Worm (Caenorhabditis elegans): ENCODE data around the gene cdh-8.

cdh-8 gene

ce11 chrIV:379605-380004, 40.0 kb downstream of the cdh-8 start:
- no peak for TF ChIP-seq lsy-27 (tag; optimal IDR thresholded peaks at IDR 0.05; ENCODE audit: borderline replicate concordance, insufficient read depth)
- TF ChIP-seq B0336.3 (GFP tag; IDR thresholded peaks at IDR 0.05), result no peak
- no peak for TF ChIP-seq egrh-3 (GFP tag; IDR thresholded peaks at IDR 0.05)
- TF ChIP-seq T07F8.4 (tag; optimal IDR thresholded peaks at IDR 0.05), result no peak
- TF ChIP-seq repo-1 (tag; optimal IDR thresholded peaks at IDR 0.05), result no peak
- TF ChIP-seq ztf-3 (GFP tag; optimal IDR thresholded peaks at IDR 0.05), result no peak
- TF ChIP-seq somi-1 (GFP tag; optimal IDR thresholded peaks at IDR 0.05), result no peak
- no peak for TF ChIP-seq let-526 (GFP tag; IDR thresholded peaks at IDR 0.05)
- TF ChIP-seq Y95B8A.8 (GFP tag; IDR thresholded peaks at IDR 0.05), result no peak
- no peak for TF ChIP-seq lin-26 (GFP tag; IDR thresholded peaks at IDR 0.05)
- no peak for TF ChIP-seq Y53F4B.3 (GFP tag; IDR thresholded peaks at IDR 0.05)
- no peak for TF ChIP-seq hrde-1 (tag; optimal IDR thresholded peaks at IDR 0.05; ENCODE audit: borderline replicate concordance)
- no peak for TF ChIP-seq mes-4 (tag; optimal IDR thresholded peaks at IDR 0.05)
- no peak for TF ChIP-seq nhr-80 (tag; optimal IDR thresholded peaks at IDR 0.05)
- no peak for TF ChIP-seq lir-1 (GFP tag; conservative IDR thresholded peaks at IDR 0.05)
- no peak for TF ChIP-seq B0035.1 (tag; optimal IDR thresholded peaks at IDR 0.05)
- no peak for TF ChIP-seq mel-28 (tag; optimal IDR thresholded peaks at IDR 0.05; ENCODE audit: borderline replicate concordance)
- TF ChIP-seq Y67H2A.10 (GFP tag; conservative IDR thresholded peaks at IDR 0.05), result no peak
- TF ChIP-seq F23B12.7 (tag; optimal IDR thresholded peaks at IDR 0.05; ENCODE audit: insufficient read depth), result no peak
- no peak for TF ChIP-seq lag-1 (GFP tag; IDR thresholded peaks at IDR 0.05)
- no peak for TF ChIP-seq F55B11.4 (tag; optimal IDR thresholded peaks at IDR 0.05; ENCODE audit: borderline replicate concordance, insufficient read depth)
- TF ChIP-seq ceh-79 (tag; optimal IDR thresholded peaks at IDR 0.05), result no peak
- no peak for TF ChIP-seq zim-3 (tag; optimal IDR thresholded peaks at IDR 0.05)
- no peak for TF ChIP-seq B0019.2 (GFP tag; conservative IDR thresholded peaks at IDR 0.05)
- TF ChIP-seq ceh-91 (GFP tag; IDR thresholded peaks at IDR 0.05), result peak; percentile 41; the same call in 1 of the 2 replicates
- TF ChIP-seq F52B5.7 (tag; optimal IDR thresholded peaks at IDR 0.05), result no peak
- peak; percentile 15; the same call in 1 of the 2 replicates for TF ChIP-seq mcd-1 (GFP tag; IDR thresholded peaks at IDR 0.05)
- no peak for TF ChIP-seq F39B2.1 (GFP tag; IDR thresholded peaks at IDR 0.05)
- TF ChIP-seq lsl-1 (GFP tag; optimal IDR thresholded peaks at IDR 0.05), result peak; percentile 65
- peak; percentile 66 for TF ChIP-seq F49E8.2 (tag; optimal IDR thresholded peaks at IDR 0.05; ENCODE audit: insufficient read depth)
- TF ChIP-seq hsf-1 (GFP tag; IDR thresholded peaks at IDR 0.05), result no peak
- peak; percentile 53; the same call in 1 of the 2 replicates for TF ChIP-seq dox-1 (GFP tag; IDR thresholded peaks at IDR 0.05)
- no peak for TF ChIP-seq xnd-1 (tag; optimal IDR thresholded peaks at IDR 0.05)
- TF ChIP-seq atf-7 (tag; optimal IDR thresholded peaks at IDR 0.05), result no peak
- no peak for TF ChIP-seq gei-17 (GFP tag; optimal IDR thresholded peaks at IDR 0.05)
- TF ChIP-seq him-1 (tag; optimal IDR thresholded peaks at IDR 0.05), result no peak
- no peak for TF ChIP-seq Y53G8AR.9 (GFP tag; conservative IDR thresholded peaks at IDR 0.05)
- TF ChIP-seq F33H1.4 (GFP tag; IDR thresholded peaks at IDR 0.05), result peak; percentile 92
- no peak for TF ChIP-seq F22D6.2 (tag; optimal IDR thresholded peaks at IDR 0.05)
- no peak for TF ChIP-seq ztf-18 (tag; optimal IDR thresholded peaks at IDR 0.05)
- no peak for TF ChIP-seq pbrm-1 (GFP tag; IDR thresholded peaks at IDR 0.05)
- TF ChIP-seq hmg-20 (GFP tag; IDR thresholded peaks at IDR 0.05), result no peak
- no peak for TF ChIP-seq aptf-3 (GFP tag; IDR thresholded peaks at IDR 0.05)
- TF ChIP-seq lin-54 (GFP tag; optimal IDR thresholded peaks at IDR 0.05), result peak; percentile 97
- TF ChIP-seq ceh-58 (GFP tag; IDR thresholded peaks at IDR 0.05), result no peak
- TF ChIP-seq dpff-1 (tag; optimal IDR thresholded peaks at IDR 0.05), result no peak
- TF ChIP-seq Y79H2A.3 (GFP tag; conservative IDR thresholded peaks at IDR 0.05), result no peak
- no peak for TF ChIP-seq hlh-12 (tag; optimal IDR thresholded peaks at IDR 0.05)
- no peak for TF ChIP-seq aptf-2 (GFP tag; conservative IDR thresholded peaks at IDR 0.05)

Data from whole organism, young adult.